Fruit fly (Drosophila melanogaster) whole organism, embryonic: ENCODE results near the gene CG46313.

Experiments
- CG10431 ChIP-seq: fragments of 200-800 bp; sonication (Bioruptor generic); optimal IDR thresholded peaks from 3 replicates; lab custom pipeline; 2018; ENCODE audit warnings: missing biosample characterization, mild to moderate bottlenecking, missing genetic modification characterization
- CG34422 ChIP-seq: fragments of 200-800 bp; sonication (Bioruptor generic); IDR thresholded peaks from 3 replicates; pipeline ENCODE4 v1.3.6; 2022; ENCODE audit warnings: missing biosample characterization, missing genetic modification characterization
- CG4282 ChIP-seq: fragments of 200-800 bp; sonication (Bioruptor generic); optimal IDR thresholded peaks from 2 replicates; lab custom pipeline; 2016; ENCODE audit warnings: missing biosample characterization, missing genetic modification characterization
- CG5953 ChIP-seq: fragments of 200-800 bp; sonication (Bioruptor generic); IDR thresholded peaks from 2 replicates; pipeline ENCODE4 v1.3.6; 2022; ENCODE audit warnings: missing biosample characterization, missing genetic modification characterization
- CG7745 ChIP-seq: fragments of 200-800 bp; sonication (Bioruptor generic); optimal IDR thresholded peaks from 2 replicates; lab custom pipeline; 2018; ENCODE audit warnings: missing biosample characterization, mild to moderate bottlenecking, missing genetic modification characterization, moderate library complexity
- Fer2 ChIP-seq: fragments of 200-800 bp; sonication (Bioruptor generic); optimal IDR thresholded peaks from 2 replicates; lab custom pipeline; 2018; ENCODE audit warnings: missing biosample characterization, mild to moderate bottlenecking, missing genetic modification characterization, moderate library complexity
- HLH3B ChIP-seq: fragments of 200-800 bp; sonication (Bioruptor generic); IDR thresholded peaks from 2 replicates; pipeline ENCODE4 v1.3.6; 2022; ENCODE audit warnings: missing biosample characterization, missing genetic modification characterization
- Lpt ChIP-seq: fragments of >200 bp; optimal IDR thresholded peaks from 2 replicates; lab custom pipeline; 2018; ENCODE audit warnings: missing biosample characterization, missing genetic modification characterization
- TFAM ChIP-seq: fragments of 200-800 bp; sonication (Bioruptor generic); optimal IDR thresholded peaks from 2 replicates; lab custom pipeline; 2017; ENCODE audit warnings: missing biosample characterization, missing genetic modification characterization, inconsistent platforms
- Tbp ChIP-seq: fragments of >200 bp; optimal IDR thresholded peaks from 2 replicates; lab custom pipeline; 2018; ENCODE audit warnings: missing biosample characterization, missing genetic modification characterization
- her ChIP-seq: fragments of 200-800 bp; sonication (Bioruptor generic); optimal IDR thresholded peaks from 2 replicates; lab custom pipeline; 2016; ENCODE audit warnings: missing biosample characterization, missing genetic modification characterization
- nerfin-2 ChIP-seq: fragments of 200-800 bp; sonication (Bioruptor generic); IDR thresholded peaks from 2 replicates; pipeline ENCODE4 v1.3.6; 2022; ENCODE audit warnings: missing biosample characterization, missing genetic modification characterization; ENCODE audit not compliant: partially characterized antibody
- oc ChIP-seq: fragments of 200-800 bp; sonication (Bioruptor generic); optimal IDR thresholded peaks from 2 replicates; lab custom pipeline; 2018; ENCODE audit warnings: missing biosample characterization, mild to moderate bottlenecking, missing genetic modification characterization, moderate library complexity
- wor ChIP-seq: fragments of 200-800 bp; sonication (Bioruptor generic); IDR thresholded peaks from 2 replicates; pipeline ENCODE4 v1.3.6; 2022; ENCODE audit warnings: missing biosample characterization, missing genetic modification characterization

- TF ChIP-seq oc (no peak), Tbp (GFP tag; lab: Kevin White, UChicago) (no peak), Lpt (GFP tag; lab: Kevin White, UChicago) (no peak), TFAM (no peak), CG7745 (tag; lab: Kevin White, UChicago) (no peak), Fer2 (no peak), HLH3B (GFP tag; lab: Robert Waterston, UW) (no peak), her (no peak), nerfin-2 (no peak), CG10431 (no peak), wor (GFP tag; lab: Robert Waterston, UW) (no peak), CG4282 (no peak), CG5953 (GFP tag; lab: Robert Waterston, UW) (no peak), CG34422 (GFP tag; lab: Robert Waterston, UW) (no peak)
These were observed 9.1 kb downstream of the CG46313 start for dm6 chr3R:26987455-26987854.
